Worm (Caenorhabditis elegans): ENCODE data around the gene col-174.

col-174 gene

ce11 chrX:7547696-7548095 is 1.1 kb downstream of the col-174 start:
- TF ChIP-seq nhr-11 (tag; optimal IDR thresholded peaks at IDR 0.05) (no peak), ceh-18 (tag; optimal IDR thresholded peaks at IDR 0.05) (no peak), pag-3 (tag; optimal IDR thresholded peaks at IDR 0.05; ENCODE audit: borderline replicate concordance) (no peak), pha-4 (tag; optimal IDR thresholded peaks at IDR 0.05) (no peak), pha-2 (tag; optimal IDR thresholded peaks at IDR 0.05) (no peak), pat-9 (tag; optimal IDR thresholded peaks at IDR 0.05) (no peak), unc-3 (GFP tag; conservative IDR thresholded peaks at IDR 0.05) (no peak), unc-3 (tag; optimal IDR thresholded peaks at IDR 0.05) (no peak), ttx-3 (tag; optimal IDR thresholded peaks at IDR 0.05) (no peak), ama-1 (optimal IDR thresholded peaks at IDR 0.05) (no peak), Y22D7AL.16 (tag; optimal IDR thresholded peaks at IDR 0.05) (no peak), ceh-34 (tag; optimal IDR thresholded peaks at IDR 0.05) (no peak), syd-9 (tag; optimal IDR thresholded peaks at IDR 0.05) (no peak), fkh-6 (tag; optimal IDR thresholded peaks at IDR 0.05) (no peak)

ce11 chrX:7548158-7548557 is 1.5 kb downstream of the col-174 start, which contains the start of gene F46C8.1:
TSS of gene F46C8.1 (plus strand) at chrX:7548458.
- TF ChIP-seq ama-1 (optimal IDR thresholded peaks at IDR 0.05) (no peak), hlh-6 (tag; optimal IDR thresholded peaks at IDR 0.05) (no peak), tbx-7 (tag; optimal IDR thresholded peaks at IDR 0.05) (no peak)

DNA sequence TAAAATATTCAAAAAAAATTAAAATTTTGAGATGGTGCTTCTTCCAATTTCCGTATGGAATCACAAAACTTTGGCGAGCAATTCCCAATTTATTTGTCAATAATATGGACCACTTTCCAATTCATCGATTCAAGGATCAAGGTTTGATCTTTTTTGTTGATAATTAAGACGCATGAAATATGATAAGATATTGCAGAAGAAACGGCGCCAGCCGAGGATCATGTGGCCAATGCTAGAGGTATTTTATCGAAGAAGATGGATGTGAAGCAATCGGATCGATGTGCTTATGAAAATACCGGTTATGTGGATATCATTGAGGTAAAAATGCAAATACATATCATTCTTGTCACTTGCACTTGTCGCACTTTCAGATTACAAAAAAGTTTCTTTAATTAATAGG is 3.8 kb downstream of the col-174 start:
- no peak for TF ChIP-seq ceh-30 (tag; optimal IDR thresholded peaks at IDR 0.05)
- no peak for TF ChIP-seq pax-1 (tag; optimal IDR thresholded peaks at IDR 0.05)
- TF ChIP-seq hlh-30 (tag; optimal IDR thresholded peaks at IDR 0.05; ENCODE audit: insufficient read depth), result no peak
- no peak for TF ChIP-seq C08G9.2 (tag; optimal IDR thresholded peaks at IDR 0.05)
- TF ChIP-seq ceh-45 (GFP tag; IDR thresholded peaks at IDR 0.05), result no peak
- no peak for TF ChIP-seq ceh-24 (tag; optimal IDR thresholded peaks at IDR 0.05)
- TF ChIP-seq hlh-6 (tag; optimal IDR thresholded peaks at IDR 0.05), result no peak
- no peak for TF ChIP-seq ceh-6 (GFP tag; optimal IDR thresholded peaks at IDR 0.05)
- TF ChIP-seq ceh-14 (tag; optimal IDR thresholded peaks at IDR 0.05), result no peak

- TF ChIP-seq hlh-8 (tag; optimal IDR thresholded peaks at IDR 0.05), result no peak
- TF ChIP-seq unc-42 (tag; optimal IDR thresholded peaks at IDR 0.05), result no peak
- no peak for TF ChIP-seq ahr-1 (tag; optimal IDR thresholded peaks at IDR 0.05)
- TF ChIP-seq pat-9 (tag; optimal IDR thresholded peaks at IDR 0.05), result no peak
- no peak for TF ChIP-seq ceh-22 (tag; optimal IDR thresholded peaks at IDR 0.05)
- no peak for TF ChIP-seq npax-4 (tag; optimal IDR thresholded peaks at IDR 0.05)
- no peak for TF ChIP-seq fkh-10 (GFP tag; optimal IDR thresholded peaks at IDR 0.05)
- no peak for TF ChIP-seq odd-2 (tag; optimal IDR thresholded peaks at IDR 0.05)
These were observed 6.7 kb downstream of the col-174 start for ce11 chrX:7553331-7553730.

DNA sequence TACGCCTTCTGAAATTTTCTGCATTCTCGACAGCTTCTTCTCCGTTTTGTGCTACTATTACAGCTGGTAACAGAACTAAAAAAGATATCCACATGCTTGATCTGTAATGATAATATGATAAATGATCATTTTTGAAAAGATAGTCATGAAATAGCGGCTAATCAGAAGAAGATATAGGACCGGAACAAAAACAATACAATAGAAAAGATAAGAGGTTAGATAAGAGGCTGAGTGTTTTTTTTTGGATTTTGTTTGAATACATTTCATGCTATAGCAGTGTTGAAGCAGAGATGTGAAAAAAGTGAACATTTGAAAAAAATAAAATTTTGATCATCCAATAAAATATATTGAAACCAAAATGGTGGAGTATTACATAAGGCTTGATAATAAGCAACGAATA is 7.7 kb downstream of the col-174 start, which contains the start of gene F46C8.8:
F46C8.8 (minus strand) TSS at position 101 of the 400 bp plus-strand sequence.
- TF ChIP-seq lin-11 (tag; optimal IDR thresholded peaks at IDR 0.05) (no peak), ceh-6 (GFP tag; optimal IDR thresholded peaks at IDR 0.05) (no peak), che-1 (tag; optimal IDR thresholded peaks at IDR 0.05) (no peak), tbx-7 (tag; optimal IDR thresholded peaks at IDR 0.05) (no peak), K02D7.2 (tag; optimal IDR thresholded peaks at IDR 0.05) (no peak), fkh-10 (GFP tag; optimal IDR thresholded peaks at IDR 0.05) (no peak), unc-86 (tag; optimal IDR thresholded peaks at IDR 0.05) (no peak), madf-2 (tag; optimal IDR thresholded peaks at IDR 0.05) (no peak), hlh-30 (tag; optimal IDR thresholded peaks at IDR 0.05; ENCODE audit: insufficient read depth) (no peak), T23F11.4 (GFP tag; optimal IDR thresholded peaks at IDR 0.05) (no peak), hlh-13 (GFP tag; optimal IDR thresholded peaks at IDR 0.05) (no peak), fax-1 (tag; optimal IDR thresholded peaks at IDR 0.05) (no peak), pros-1 (tag; optimal IDR thresholded peaks at IDR 0.05) (no peak), hlh-6 (tag; optimal IDR thresholded peaks at IDR 0.05) (no peak), pha-4 (tag; optimal IDR thresholded peaks at IDR 0.05) (no peak)
